Fruit fly (Drosophila melanogaster) whole organism, larva: ENCODE measurements around the gene Jasper.

Experiments used
- noc ChIP-seq: fragments of 200-800 bp; sonication (Bioruptor generic); optimal IDR thresholded peaks from 3 replicates; lab custom pipeline; 2019; ENCODE audit warnings: missing biosample characterization, mild to moderate bottlenecking, missing genetic modification characterization, moderate library complexity

Jasper gene

dm6 chr3R:30099341-30099871, 47.1 kb downstream of the Jasper start:
- TF ChIP-seq noc (tag; lab: Kevin White, UChicago) = peak; percentile 10

- no peak for TF ChIP-seq noc (tag; lab: Kevin White, UChicago)
These were observed 48.1 kb downstream of the Jasper start for dm6 chr3R:30100325-30100975.

- no peak for TF ChIP-seq noc (tag; lab: Kevin White, UChicago)
These were observed 48.6 kb downstream of the Jasper start for dm6 chr3R:30100976-30101332.

dm6 chr3R:30101389-30101935, 49.1 kb downstream of the Jasper start:
- TF ChIP-seq noc (tag; lab: Kevin White, UChicago) = no peak

- TF ChIP-seq noc (tag; lab: Kevin White, UChicago) = peak; percentile 84
These were observed 50.7 kb downstream of the Jasper start for dm6 chr3R:30102806-30103619.
